Fruit fly (Drosophila melanogaster) whole organism, prepupa: ENCODE results near the gene PpD3.

Source experiments
- Blimp-1 ChIP-seq: fragments of 200-800 bp; sonication (Bioruptor generic); optimal IDR thresholded peaks from 3 replicates; lab custom pipeline; 2017; ENCODE audit warnings: missing biosample characterization, missing genetic modification characterization, mild to moderate bottlenecking, moderate library complexity, missing genetic modification reagents
- CG10631 ChIP-seq: fragments of 200-800 bp; sonication (Bioruptor generic); optimal IDR thresholded peaks from 2 replicates; lab custom pipeline; 2016; ENCODE audit warnings: missing biosample characterization, missing genetic modification characterization
- CG10669 ChIP-seq: fragments of 200-800 bp; sonication (Bioruptor generic); optimal IDR thresholded peaks from 3 replicates; lab custom pipeline; 2018; ENCODE audit warnings: missing biosample characterization, mild to moderate bottlenecking, missing genetic modification characterization, moderate library complexity
- CG11294 ChIP-seq: fragments of 200-800 bp; sonication (Bioruptor generic); IDR thresholded peaks from 2 replicates; pipeline ENCODE4 v1.3.6; 2022; ENCODE audit warnings: missing biosample characterization, missing genetic modification characterization
- CG11762 ChIP-seq: fragments of 200-800 bp; sonication (Bioruptor generic); optimal IDR thresholded peaks from 3 replicates; lab custom pipeline; 2016; ENCODE audit warnings: missing biosample characterization, missing genetic modification characterization; ENCODE audit not compliant: insufficient read depth
- CG11902 ChIP-seq: fragments of 200-800 bp; sonication (Bioruptor generic); optimal IDR thresholded peaks from 3 replicates; lab custom pipeline; 2016; ENCODE audit warnings: missing biosample characterization, missing genetic modification characterization
- CG15336 ChIP-seq: fragments of 200-800 bp; sonication (Bioruptor generic); IDR thresholded peaks from 2 replicates; pipeline ENCODE4 v1.3.6; 2022; ENCODE audit warnings: missing biosample characterization, missing genetic modification characterization
- CG16779 ChIP-seq: fragments of 200-800 bp; sonication (Bioruptor generic); optimal IDR thresholded peaks from 3 replicates; lab custom pipeline; 2017; ENCODE audit warnings: missing biosample characterization, mild to moderate bottlenecking, missing genetic modification characterization
- CG31627 ChIP-seq: fragments of 200-800 bp; sonication (Bioruptor generic); optimal IDR thresholded peaks from 3 replicates; lab custom pipeline; 2016; ENCODE audit warnings: missing biosample characterization, missing genetic modification characterization
- CG32006 ChIP-seq: fragments of 200-800 bp; sonication (Bioruptor generic); optimal IDR thresholded peaks from 3 replicates; lab custom pipeline; 2017; ENCODE audit warnings: missing biosample characterization, mild to moderate bottlenecking, missing genetic modification characterization
- CG34406 ChIP-seq: fragments of 200-800 bp; sonication (Bioruptor generic); optimal IDR thresholded peaks from 3 replicates; lab custom pipeline; 2016; ENCODE audit warnings: missing biosample characterization, missing genetic modification characterization
- CG3919 ChIP-seq: fragments of 200-800 bp; sonication (Bioruptor generic); optimal IDR thresholded peaks from 3 replicates; lab custom pipeline; 2016; ENCODE audit warnings: missing biosample characterization, missing genetic modification characterization
- CG4318 ChIP-seq: fragments of 200-800 bp; sonication (Bioruptor generic); optimal IDR thresholded peaks from 3 replicates; lab custom pipeline; 2017; ENCODE audit warnings: missing biosample characterization, mild to moderate bottlenecking, missing genetic modification characterization
- CG6163 ChIP-seq: fragments of 200-800 bp; sonication (Bioruptor generic); IDR thresholded peaks from 3 replicates; pipeline ENCODE4 v1.3.6; 2022; ENCODE audit warnings: missing biosample characterization, missing genetic modification characterization
- CG6276 ChIP-seq: fragments of 200-800 bp; sonication (Bioruptor generic); optimal IDR thresholded peaks from 2 replicates; lab custom pipeline; 2017; ENCODE audit warnings: missing biosample characterization, mild to moderate bottlenecking, missing genetic modification characterization
- CG6808 ChIP-seq: fragments of 200-800 bp; sonication (Bioruptor generic); optimal IDR thresholded peaks from 3 replicates; lab custom pipeline; 2017; ENCODE audit warnings: missing biosample characterization, missing genetic modification characterization, mild to moderate bottlenecking, moderate library complexity, missing genetic modification reagents
- CG6854 ChIP-seq: fragments of 200-800 bp; sonication (Bioruptor generic); optimal IDR thresholded peaks from 2 replicates; lab custom pipeline; 2017; ENCODE audit warnings: missing biosample characterization, mild to moderate bottlenecking, missing genetic modification characterization
- CG8119 ChIP-seq: fragments of 200-800 bp; sonication (Bioruptor generic); IDR thresholded peaks from 3 replicates; pipeline ENCODE4 v1.3.6; 2022; ENCODE audit warnings: missing biosample characterization, missing genetic modification characterization
- CG8319 ChIP-seq: fragments of 200-800 bp; sonication (Bioruptor generic); optimal IDR thresholded peaks from 3 replicates; lab custom pipeline; 2016; ENCODE audit warnings: missing biosample characterization, missing genetic modification characterization
- CG8632 ChIP-seq: fragments of 200-800 bp; sonication (Bioruptor generic); optimal IDR thresholded peaks from 3 replicates; lab custom pipeline; 2016; ENCODE audit warnings: missing biosample characterization, missing genetic modification characterization
- CG9139 ChIP-seq: fragments of 200-800 bp; sonication (Bioruptor generic); optimal IDR thresholded peaks from 3 replicates; lab custom pipeline; 2017; ENCODE audit warnings: missing biosample characterization, mild to moderate bottlenecking, missing genetic modification characterization
- Eip75B ChIP-seq: fragments of 200-800 bp; sonication (Bioruptor generic); optimal IDR thresholded peaks from 3 replicates; lab custom pipeline; 2016; ENCODE audit warnings: missing biosample characterization, missing genetic modification characterization
- Eip78C ChIP-seq: fragments of 200-800 bp; sonication (Bioruptor generic); peaks from one replicate; lab custom pipeline; 2016; ENCODE audit warnings: missing biosample characterization, missing genetic modification characterization
- Eip93F ChIP-seq: fragments of 200-800 bp; sonication (Bioruptor generic); optimal IDR thresholded peaks from 2 replicates; lab custom pipeline; 2016; ENCODE audit warnings: missing biosample characterization, mild to moderate bottlenecking, missing genetic modification characterization
- Ets96B ChIP-seq: fragments of 200-800 bp; optimal IDR thresholded peaks from 2 replicates; lab custom pipeline; 2019; ENCODE audit warnings: missing biosample characterization, mild to moderate bottlenecking, missing genetic modification characterization, moderate library complexity
- Hr38 ChIP-seq: sonication (Bioruptor generic); optimal IDR thresholded peaks from 2 replicates; lab custom pipeline; 2016; ENCODE audit warnings: missing biosample characterization, missing genetic modification characterization
- Hr39 ChIP-seq: fragments of 200-800 bp; sonication (Bioruptor generic); optimal IDR thresholded peaks from 2 replicates; lab custom pipeline; 2016; ENCODE audit warnings: missing biosample characterization, missing genetic modification characterization
- Hr4 ChIP-seq: fragments of 200-800 bp; sonication (Bioruptor generic); optimal IDR thresholded peaks from 3 replicates; lab custom pipeline; 2016; ENCODE audit warnings: missing biosample characterization, missing genetic modification characterization
- Lpt ChIP-seq: fragments of 200-800 bp; sonication (Bioruptor generic); optimal IDR thresholded peaks from 3 replicates; lab custom pipeline; 2016; ENCODE audit warnings: missing biosample characterization, missing genetic modification characterization
- Met ChIP-seq: fragments of 200-800 bp; sonication (Bioruptor generic); optimal IDR thresholded peaks from 3 replicates; lab custom pipeline; 2016; ENCODE audit warnings: missing biosample characterization, missing genetic modification characterization
- OdsH ChIP-seq: fragments of 200-800 bp; sonication (Bioruptor generic); optimal IDR thresholded peaks from 3 replicates; lab custom pipeline; 2016; ENCODE audit warnings: missing biosample characterization, missing genetic modification characterization
- Smox ChIP-seq: fragments of 200-800 bp; sonication (Bioruptor generic); optimal IDR thresholded peaks from 3 replicates; lab custom pipeline; 2016; ENCODE audit warnings: missing biosample characterization, missing genetic modification characterization
- Sox102F ChIP-seq: fragments of 200-800 bp; sonication (Bioruptor generic); optimal IDR thresholded peaks from 2 replicates; lab custom pipeline; 2016; ENCODE audit warnings: missing biosample characterization, mild to moderate bottlenecking, missing genetic modification characterization
- Sox14 ChIP-seq: fragments of 200-800 bp; sonication (Bioruptor generic); optimal IDR thresholded peaks from 3 replicates; lab custom pipeline; 2016; ENCODE audit warnings: missing biosample characterization, missing genetic modification characterization
- Sox15 ChIP-seq: fragments of 200-800 bp; sonication (Bioruptor generic); optimal IDR thresholded peaks from 3 replicates; lab custom pipeline; 2016; ENCODE audit warnings: missing biosample characterization, missing genetic modification characterization
- achi ChIP-seq: fragments of 200-800 bp; sonication (Bioruptor generic); optimal IDR thresholded peaks from 3 replicates; lab custom pipeline; 2016; ENCODE audit warnings: missing biosample characterization, missing genetic modification characterization
- acj6 ChIP-seq: fragments of 200-800 bp; sonication (Bioruptor generic); optimal IDR thresholded peaks from 3 replicates; lab custom pipeline; 2016; ENCODE audit warnings: missing biosample characterization, missing genetic modification characterization
- cyc ChIP-seq: fragments of 200-800 bp; sonication (Bioruptor generic); optimal IDR thresholded peaks from 3 replicates; lab custom pipeline; 2016; ENCODE audit warnings: missing biosample characterization, missing genetic modification characterization
- dac ChIP-seq: fragments of 200-800 bp; sonication (Bioruptor generic); optimal IDR thresholded peaks from 2 replicates; lab custom pipeline; 2017; ENCODE audit warnings: missing biosample characterization, mild to moderate bottlenecking, missing genetic modification characterization
- dsx ChIP-seq: fragments of 200-800 bp; optimal IDR thresholded peaks from 3 replicates; lab custom pipeline; 2019; ENCODE audit warnings: missing biosample characterization, mild to moderate bottlenecking, missing genetic modification characterization, moderate library complexity; ENCODE audit not compliant: poor library complexity, severe bottlenecking
- eg ChIP-seq: fragments of 200-800 bp; sonication (Bioruptor generic); IDR thresholded peaks from 3 replicates; pipeline ENCODE4 v1.3.6; 2022; ENCODE audit warnings: missing biosample characterization, missing genetic modification characterization
- esn ChIP-seq: fragments of 200-800 bp; sonication (Bioruptor generic); optimal IDR thresholded peaks from 2 replicates; lab custom pipeline; 2016; ENCODE audit warnings: missing biosample characterization, mild to moderate bottlenecking, missing genetic modification characterization, moderate library complexity
- fd59A ChIP-seq: fragments of 200-800 bp; sonication (Bioruptor generic); optimal IDR thresholded peaks from 2 replicates; lab custom pipeline; 2017; ENCODE audit warnings: missing biosample characterization, mild to moderate bottlenecking, missing genetic modification characterization, missing genetic modification reagents
- fd85E ChIP-seq: fragments of 200-800 bp; sonication (Bioruptor generic); optimal IDR thresholded peaks from 3 replicates; lab custom pipeline; 2016; ENCODE audit warnings: missing biosample characterization, missing genetic modification characterization
- fkh ChIP-seq: fragments of 200-800 bp; sonication (Bioruptor generic); optimal IDR thresholded peaks from 3 replicates; lab custom pipeline; 2017; ENCODE audit warnings: missing biosample characterization, mild to moderate bottlenecking, missing genetic modification characterization, moderate library complexity
- lz ChIP-seq: fragments of 200-800 bp; sonication (Bioruptor generic); optimal IDR thresholded peaks from 3 replicates; lab custom pipeline; 2016; ENCODE audit warnings: missing biosample characterization, missing genetic modification characterization
- net ChIP-seq: fragments of 200-800 bp; sonication (Bioruptor generic); optimal IDR thresholded peaks from 3 replicates; lab custom pipeline; 2016; ENCODE audit warnings: missing biosample characterization, missing genetic modification characterization
- pdm3 ChIP-seq: fragments of 200-800 bp; sonication (Bioruptor generic); optimal IDR thresholded peaks from 3 replicates; lab custom pipeline; 2016; ENCODE audit warnings: missing biosample characterization, missing genetic modification characterization
- salr ChIP-seq, 2 experiments: fragments of 200-800 bp; sonication (Bioruptor generic); optimal IDR thresholded peaks; 3 replicates each; lab custom pipeline; 2016 to 2018; ENCODE audit warnings: missing biosample characterization in 2 of 2, missing genetic modification characterization in 2 of 2, mild to moderate bottlenecking in 1 of 2
- spab ChIP-seq: fragments of 200-800 bp; sonication (Bioruptor generic); optimal IDR thresholded peaks from 2 replicates; lab custom pipeline; 2017; ENCODE audit warnings: missing biosample characterization, mild to moderate bottlenecking, missing genetic modification characterization, missing genetic modification reagents
- svp ChIP-seq: fragments of 200-800 bp; sonication (Bioruptor generic); peaks from one replicate; lab custom pipeline; 2016; ENCODE audit warnings: missing biosample characterization, missing genetic modification characterization
- topi ChIP-seq: fragments of 200-800 bp; sonication (Bioruptor generic); optimal IDR thresholded peaks from 3 replicates; lab custom pipeline; 2016; ENCODE audit warnings: missing biosample characterization, missing genetic modification characterization
- vri ChIP-seq: fragments of 200-800 bp; sonication (Bioruptor generic); optimal IDR thresholded peaks from 3 replicates; lab custom pipeline; 2016; ENCODE audit warnings: missing biosample characterization, mild to moderate bottlenecking, missing genetic modification characterization

PpD3 gene

dm6 chr3R:9777941-9778360 lies 30.3 kb downstream of the PpD3 start, which contains the start of gene RpS29:
Gene RpS29 (plus strand): TSS chr3R:9778042.
- TF ChIP-seq CG11294 (GFP tag; lab: Robert Waterston, UW) (no peak), pdm3 (GFP tag; lab: Kevin White, UChicago) (peak; percentile 55), achi (peak; percentile 29), CG8632 (GFP tag; lab: Kevin White, UChicago) (no peak), Sox102F (peak; percentile 50), CG8319 (GFP tag; lab: Kevin White, UChicago) (no peak), CG34406 (peak; percentile 8), svp (GFP tag; lab: Kevin White, UChicago) (peak; percentile 67), spab (GFP tag; lab: Kevin White, UChicago) (no peak), esn (peak; percentile 77), fkh (GFP tag; lab: Kevin White, UChicago) (no peak), salr (GFP tag; optimal IDR thresholded peaks at IDR 0.05; lab: Kevin White, UChicago) (peak in 1 of 2 experiments; percentile 58), acj6 (GFP tag; lab: Kevin White, UChicago) (peak; percentile 55), CG10669 (GFP tag; lab: Kevin White, UChicago) (peak; percentile 10), CG6163 (peak; percentile 53; the same call in 2 of the 3 replicates), CG16779 (tag; lab: Kevin White, UChicago) (no peak), Hr38 (GFP tag; lab: Kevin White, UChicago) (peak; percentile 4), dsx (GFP tag; lab: Kevin White, UChicago) (peak; percentile 5), Ets96B (tag; lab: Kevin White, UChicago) (no peak), cyc (GFP tag; lab: Kevin White, UChicago) (peak; percentile 73), CG8119 (GFP tag; lab: Robert Waterston, UW) (no peak), Hr4 (GFP tag; lab: Kevin White, UChicago) (peak; percentile 22), OdsH (GFP tag; lab: Kevin White, UChicago) (peak; percentile 51), CG11762 (GFP tag; lab: Kevin White, UChicago) (no peak), net (GFP tag; lab: Kevin White, UChicago) (peak; percentile 34), CG31627 (GFP tag; lab: Kevin White, UChicago) (peak; percentile 76), Eip78C (GFP tag; lab: Kevin White, UChicago) (peak; percentile 79), CG32006 (GFP tag; lab: Kevin White, UChicago) (no peak), Blimp-1 (peak; percentile 39), Sox14 (GFP tag; lab: Kevin White, UChicago) (peak; percentile 62), CG3919 (peak; percentile 73), CG15336 (GFP tag; lab: Robert Waterston, UW) (no peak), Lpt (GFP tag; lab: Kevin White, UChicago) (no peak), Eip75B (GFP tag; lab: Kevin White, UChicago) (peak; percentile 57), Sox15 (GFP tag; lab: Kevin White, UChicago) (peak; percentile 33), CG4318 (GFP tag; lab: Kevin White, UChicago) (no peak), eg (GFP tag; lab: Robert Waterston, UW) (0 out of 3 replicates have a peak, but pooled peaks have one; percentile 44), fd59A (GFP tag; lab: Kevin White, UChicago) (no peak), CG6854 (GFP tag; lab: Kevin White, UChicago) (peak; percentile 74), CG11902 (GFP tag; lab: Kevin White, UChicago) (peak; percentile 26), CG9139 (peak; percentile 34), CG10631 (GFP tag; lab: Kevin White, UChicago) (peak; percentile 36), topi (GFP tag; lab: Kevin White, UChicago) (peak; percentile 76), vri (GFP tag; lab: Kevin White, UChicago) (peak; percentile 32), CG6808 (GFP tag; lab: Kevin White, UChicago) (peak; percentile 42), dac (GFP tag; lab: Kevin White, UChicago) (no peak), CG6276 (GFP tag; lab: Kevin White, UChicago) (no peak), lz (peak; percentile 70), Met (GFP tag; lab: Kevin White, UChicago) (no peak), Smox (GFP tag; lab: Kevin White, UChicago) (no peak), Hr39 (peak; percentile 65), Eip93F (GFP tag; lab: Kevin White, UChicago) (no peak), fd85E (no peak)
